Worm (Caenorhabditis elegans): Measurements from ENCODE around the gene T13F2.2.

T13F2.2 gene

ce11 chrIV:9815432-9815831, 18.3 kb upstream of the T13F2.2 start, which contains the start of gene egl-20:
Gene egl-20 (minus strand): TSS chrIV:9815532.
- TF ChIP-seq sea-1 (GFP tag; conservative IDR thresholded peaks at IDR 0.05) (no peak), tra-4 (tag; optimal IDR thresholded peaks at IDR 0.05) (no peak), tbx-37 (GFP tag; conservative IDR thresholded peaks at IDR 0.05) (no peak)

ce11 chrIV:9811487-9811886, 14.3 kb upstream of the T13F2.2 start:
- no peak for TF ChIP-seq scrt-1 (GFP tag; IDR thresholded peaks at IDR 0.05)
- no peak for TF ChIP-seq sea-1 (GFP tag; conservative IDR thresholded peaks at IDR 0.05)
- no peak for TF ChIP-seq ama-1 (optimal IDR thresholded peaks at IDR 0.05)
- TF ChIP-seq ceh-13 (GFP tag; optimal IDR thresholded peaks at IDR 0.05): no peak
- no peak for TF ChIP-seq B0310.2 (tag; optimal IDR thresholded peaks at IDR 0.05)
- no peak for TF ChIP-seq F13C5.2 (tag; optimal IDR thresholded peaks at IDR 0.05)
- TF ChIP-seq aly-1 (tag; optimal IDR thresholded peaks at IDR 0.05): no peak
- no peak for TF ChIP-seq hmg-4 (GFP tag; optimal IDR thresholded peaks at IDR 0.05)
- TF ChIP-seq tbx-11 (GFP tag; IDR thresholded peaks at IDR 0.05): no peak
- TF ChIP-seq tbx-37 (GFP tag; conservative IDR thresholded peaks at IDR 0.05): no peak
- TF ChIP-seq hmbx-1 (tag; optimal IDR thresholded peaks at IDR 0.05): no peak
- TF ChIP-seq tra-4 (tag; optimal IDR thresholded peaks at IDR 0.05): no peak
- TF ChIP-seq flt-1 (GFP tag; IDR thresholded peaks at IDR 0.05): no peak
- no peak for TF ChIP-seq hnd-1 (tag; optimal IDR thresholded peaks at IDR 0.05)

ce11 chrIV:9810633-9811032, 13.5 kb upstream of the T13F2.2 start, which contains the start of gene dct-15:
Gene dct-15 (minus strand): TSS chrIV:9810733.
- no peak for TF ChIP-seq sea-1 (GFP tag; conservative IDR thresholded peaks at IDR 0.05)
- no peak for TF ChIP-seq tbx-37 (GFP tag; conservative IDR thresholded peaks at IDR 0.05)
- no peak for TF ChIP-seq hmbx-1 (tag; optimal IDR thresholded peaks at IDR 0.05)
- no peak for TF ChIP-seq tbx-11 (GFP tag; IDR thresholded peaks at IDR 0.05)
- no peak for TF ChIP-seq scrt-1 (GFP tag; IDR thresholded peaks at IDR 0.05)
- TF ChIP-seq hnd-1 (tag; optimal IDR thresholded peaks at IDR 0.05): no peak
- TF ChIP-seq flt-1 (GFP tag; IDR thresholded peaks at IDR 0.05): no peak
- no peak for TF ChIP-seq pes-1 (GFP tag; IDR thresholded peaks at IDR 0.05)
- TF ChIP-seq ceh-36 (tag; optimal IDR thresholded peaks at IDR 0.05): no peak

ce11 chrIV:9803544-9803943, 6.4 kb upstream of the T13F2.2 start:
- TF ChIP-seq hnd-1 (tag; optimal IDR thresholded peaks at IDR 0.05): no peak
- TF ChIP-seq ama-1 (optimal IDR thresholded peaks at IDR 0.05): no peak
- no peak for TF ChIP-seq ceh-13 (GFP tag; optimal IDR thresholded peaks at IDR 0.05)
- no peak for TF ChIP-seq scrt-1 (GFP tag; IDR thresholded peaks at IDR 0.05)
- no peak for TF ChIP-seq F13C5.2 (tag; optimal IDR thresholded peaks at IDR 0.05)
- TF ChIP-seq tbx-37 (GFP tag; conservative IDR thresholded peaks at IDR 0.05): no peak
- no peak for TF ChIP-seq tbx-11 (GFP tag; IDR thresholded peaks at IDR 0.05)
- no peak for TF ChIP-seq aly-1 (tag; optimal IDR thresholded peaks at IDR 0.05)
- no peak for TF ChIP-seq flt-1 (GFP tag; IDR thresholded peaks at IDR 0.05)
- TF ChIP-seq hmg-4 (GFP tag; optimal IDR thresholded peaks at IDR 0.05): no peak
- TF ChIP-seq ets-7 (tag; optimal IDR thresholded peaks at IDR 0.05): no peak
- TF ChIP-seq tra-4 (tag; optimal IDR thresholded peaks at IDR 0.05): no peak
- no peak for TF ChIP-seq sea-1 (GFP tag; conservative IDR thresholded peaks at IDR 0.05)
- no peak for TF ChIP-seq B0310.2 (tag; optimal IDR thresholded peaks at IDR 0.05)
- no peak for TF ChIP-seq hmbx-1 (tag; optimal IDR thresholded peaks at IDR 0.05)

ce11 chrIV:9802711-9803110, 5.6 kb upstream of the T13F2.2 start, which contains the start of gene fat-3:
Gene fat-3 (plus strand): TSS chrIV:9803023.
- no peak for TF ChIP-seq hnd-1 (tag; optimal IDR thresholded peaks at IDR 0.05)
- no peak for TF ChIP-seq ceh-13 (GFP tag; optimal IDR thresholded peaks at IDR 0.05)
- TF ChIP-seq pes-1 (GFP tag; IDR thresholded peaks at IDR 0.05): no peak
- no peak for TF ChIP-seq sea-1 (GFP tag; conservative IDR thresholded peaks at IDR 0.05)
- TF ChIP-seq scrt-1 (GFP tag; IDR thresholded peaks at IDR 0.05): no peak
- TF ChIP-seq hmbx-1 (tag; optimal IDR thresholded peaks at IDR 0.05): no peak
- TF ChIP-seq flt-1 (GFP tag; IDR thresholded peaks at IDR 0.05): no peak
- TF ChIP-seq B0310.2 (tag; optimal IDR thresholded peaks at IDR 0.05): no peak
- TF ChIP-seq F13C5.2 (tag; optimal IDR thresholded peaks at IDR 0.05): no peak
- no peak for TF ChIP-seq aly-1 (tag; optimal IDR thresholded peaks at IDR 0.05)
- no peak for TF ChIP-seq tbx-11 (GFP tag; IDR thresholded peaks at IDR 0.05)
- no peak for TF ChIP-seq tbx-37 (GFP tag; conservative IDR thresholded peaks at IDR 0.05)
- TF ChIP-seq ceh-36 (tag; optimal IDR thresholded peaks at IDR 0.05): no peak
- TF ChIP-seq ets-7 (tag; optimal IDR thresholded peaks at IDR 0.05): no peak
- no peak for TF ChIP-seq tra-4 (tag; optimal IDR thresholded peaks at IDR 0.05)
- no peak for TF ChIP-seq hmg-4 (GFP tag; optimal IDR thresholded peaks at IDR 0.05)
- no peak for TF ChIP-seq ama-1 (optimal IDR thresholded peaks at IDR 0.05)

- TF ChIP-seq hnd-1 (tag; optimal IDR thresholded peaks at IDR 0.05) (no peak), hmg-4 (GFP tag; optimal IDR thresholded peaks at IDR 0.05) (no peak), ceh-36 (tag; optimal IDR thresholded peaks at IDR 0.05) (no peak), tra-4 (tag; optimal IDR thresholded peaks at IDR 0.05) (no peak), F13C5.2 (tag; optimal IDR thresholded peaks at IDR 0.05) (no peak), ceh-13 (GFP tag; optimal IDR thresholded peaks at IDR 0.05) (no peak), tbx-11 (GFP tag; IDR thresholded peaks at IDR 0.05) (no peak), tbx-37 (GFP tag; conservative IDR thresholded peaks at IDR 0.05) (no peak), sea-1 (GFP tag; conservative IDR thresholded peaks at IDR 0.05) (no peak), B0310.2 (tag; optimal IDR thresholded peaks at IDR 0.05) (no peak), flt-1 (GFP tag; IDR thresholded peaks at IDR 0.05) (no peak), pes-1 (GFP tag; IDR thresholded peaks at IDR 0.05) (no peak)
Measured at ce11 chrIV:9801418-9801817, 4.3 kb upstream of the T13F2.2 start.

- TF ChIP-seq scrt-1 (GFP tag; IDR thresholded peaks at IDR 0.05): no peak
- TF ChIP-seq ets-7 (tag; optimal IDR thresholded peaks at IDR 0.05): no peak
- no peak for TF ChIP-seq hmbx-1 (tag; optimal IDR thresholded peaks at IDR 0.05)
- TF ChIP-seq ceh-36 (tag; optimal IDR thresholded peaks at IDR 0.05): no peak
- no peak for TF ChIP-seq tbx-11 (GFP tag; IDR thresholded peaks at IDR 0.05)
Measured at ce11 chrIV:9799664-9800063, 2.5 kb upstream of the T13F2.2 start.

- TF ChIP-seq tbx-11 (GFP tag; IDR thresholded peaks at IDR 0.05): no peak
- no peak for TF ChIP-seq ets-7 (tag; optimal IDR thresholded peaks at IDR 0.05)
- no peak for TF ChIP-seq F13C5.2 (tag; optimal IDR thresholded peaks at IDR 0.05)
- no peak for TF ChIP-seq scrt-1 (GFP tag; IDR thresholded peaks at IDR 0.05)
Measured at ce11 chrIV:9799129-9799528, 2.0 kb upstream of the T13F2.2 start, which contains the start of gene fat-4. Gene fat-4 (plus strand): TSS chrIV:9799429.

All from whole organism, early embryonic.